Worm (Caenorhabditis elegans): Measurements from ENCODE around the gene sra-36.

DNA sequence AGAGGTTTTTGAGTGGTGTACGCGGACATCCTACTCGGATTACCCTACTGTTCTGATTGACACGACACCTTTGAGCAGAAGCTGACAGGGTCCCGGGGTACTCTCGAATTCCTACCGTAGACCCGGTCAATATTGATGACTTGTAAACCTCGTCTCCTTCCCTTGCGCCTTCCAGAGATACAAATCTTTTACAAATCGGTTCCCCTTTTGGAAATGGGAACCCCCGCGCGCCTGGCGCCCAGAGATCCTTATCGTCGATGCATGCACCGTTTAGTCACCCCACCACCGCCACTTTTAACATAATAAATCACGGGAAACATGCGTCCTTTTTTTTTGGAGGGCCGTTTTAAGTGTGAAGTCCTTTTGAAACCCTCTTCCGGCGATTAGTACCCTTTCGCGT, 32.6 kb upstream of the sra-36 start:
- TF ChIP-seq lsy-2 (tag; optimal IDR thresholded peaks at IDR 0.05): no peak
- TF ChIP-seq unc-39 (tag; optimal IDR thresholded peaks at IDR 0.05): no peak
- TF ChIP-seq snpc-4 (tag; optimal IDR thresholded peaks at IDR 0.05): no peak
- TF ChIP-seq elt-3 (tag; optimal IDR thresholded peaks at IDR 0.05): no peak
- TF ChIP-seq lin-32 (GFP tag; optimal IDR thresholded peaks at IDR 0.05): no peak
- no peak for TF ChIP-seq unc-62 (GFP tag; optimal IDR thresholded peaks at IDR 0.05)

Data from whole organism, mixed stage, embryonic.